Fruit fly (Drosophila melanogaster) whole organism, embryonic: ENCODE data around the gene mxc.

Experiments
- Abd-B ChIP-seq: fragments of 200-800 bp; sonication (Bioruptor generic); optimal IDR thresholded peaks from 2 replicates; lab custom pipeline; 2018; ENCODE audit warnings: missing biosample characterization, mild to moderate bottlenecking, missing genetic modification characterization, moderate library complexity
- CG11504 ChIP-seq: fragments of 200-800 bp; sonication (Bioruptor generic); optimal IDR thresholded peaks from 3 replicates; lab custom pipeline; 2019; ENCODE audit warnings: missing biosample characterization, mild to moderate bottlenecking, missing genetic modification characterization, moderate library complexity
- CG12219 ChIP-seq: fragments of 200-800 bp; sonication (Bioruptor generic); optimal IDR thresholded peaks from 3 replicates; lab custom pipeline; 2018; ENCODE audit warnings: missing biosample characterization, mild to moderate bottlenecking, missing genetic modification characterization
- CG12391 ChIP-seq: fragments of 200-800 bp; sonication (Bioruptor generic); optimal IDR thresholded peaks from 3 replicates; lab custom pipeline; 2018; ENCODE audit warnings: missing biosample characterization, mild to moderate bottlenecking, missing genetic modification characterization, moderate library complexity
- CG12659 ChIP-seq: fragments of 200-800 bp; sonication (Bioruptor generic); optimal IDR thresholded peaks from 3 replicates; lab custom pipeline; 2017; ENCODE audit warnings: mild to moderate bottlenecking, missing biosample characterization, missing genetic modification reagents, missing genetic modification characterization
- CG13296 ChIP-seq: fragments of 200-800 bp; sonication (Bioruptor generic); optimal IDR thresholded peaks from 3 replicates; lab custom pipeline; 2018; ENCODE audit warnings: missing biosample characterization, mild to moderate bottlenecking, missing genetic modification characterization
- CG16815 ChIP-seq: fragments of 200-800 bp; sonication (Bioruptor generic); optimal IDR thresholded peaks from 3 replicates; lab custom pipeline; 2017; ENCODE audit warnings: missing biosample characterization, mild to moderate bottlenecking, missing genetic modification characterization
- CG17612 ChIP-seq: fragments of 200-800 bp; sonication (Bioruptor generic); IDR thresholded peaks from 2 replicates; pipeline ENCODE4 v1.3.6; 2022; ENCODE audit warnings: missing biosample characterization, missing genetic modification characterization
- CG2116 ChIP-seq: fragments of 200-800 bp; sonication (Bioruptor generic); optimal IDR thresholded peaks from 3 replicates; lab custom pipeline; 2018; ENCODE audit warnings: missing biosample characterization, mild to moderate bottlenecking, missing genetic modification characterization
- CG2199 ChIP-seq: fragments of 200-800 bp; sonication (Bioruptor generic); IDR thresholded peaks from 3 replicates; pipeline ENCODE4 v1.3.6; 2022; ENCODE audit warnings: missing biosample characterization, missing genetic modification characterization
- CG31365 ChIP-seq: fragments of 200-800 bp; sonication (Bioruptor generic); optimal IDR thresholded peaks from 2 replicates; lab custom pipeline; 2018; ENCODE audit warnings: missing biosample characterization, mild to moderate bottlenecking, missing genetic modification characterization
- CG32772 ChIP-seq: fragments of 200-800 bp; sonication (Bioruptor generic); IDR thresholded peaks from 2 replicates; pipeline ENCODE4 v1.3.6; 2022; ENCODE audit warnings: missing biosample characterization, missing genetic modification characterization
- CG3726 ChIP-seq: fragments of 200-800 bp; sonication (Bioruptor generic); IDR thresholded peaks from 3 replicates; pipeline ENCODE4, ENCODE4 v1.3.6; 2022; ENCODE audit warnings: missing biosample characterization, missing genetic modification characterization
- CG3838 ChIP-seq: fragments of 200-800 bp; sonication (Bioruptor generic); optimal IDR thresholded peaks from 3 replicates; lab custom pipeline; 2016; ENCODE audit warnings: missing biosample characterization, missing genetic modification characterization
- CG4424 ChIP-seq: fragments of 200-800 bp; sonication (Bioruptor generic); optimal IDR thresholded peaks from 3 replicates; lab custom pipeline; 2016; ENCODE audit warnings: missing biosample characterization, missing genetic modification characterization
- CG6254 ChIP-seq: fragments of 200-800 bp; sonication (Bioruptor generic); optimal IDR thresholded peaks from 3 replicates; lab custom pipeline; 2017; ENCODE audit warnings: mild to moderate bottlenecking, missing biosample characterization, missing genetic modification reagents, missing genetic modification characterization
- CG6791 ChIP-seq: fragments of 200-800 bp; sonication (Bioruptor generic); IDR thresholded peaks from 3 replicates; pipeline ENCODE4 v1.3.6; 2022; ENCODE audit warnings: missing biosample characterization, missing genetic modification characterization; ENCODE audit not compliant: partially characterized antibody
- CG9876 ChIP-seq: fragments of 200-800 bp; sonication (Bioruptor generic); optimal IDR thresholded peaks from 2 replicates; lab custom pipeline; 2016; ENCODE audit warnings: missing biosample characterization, missing genetic modification characterization
- CG9932 ChIP-seq: fragments of 200-800 bp; sonication (Bioruptor generic); IDR thresholded peaks from 2 replicates; pipeline ENCODE4 v1.3.6; 2022; ENCODE audit warnings: missing biosample characterization, missing genetic modification characterization
- CkIIα-i1 ChIP-seq: fragments of 200-800 bp; sonication (Bioruptor generic); IDR thresholded peaks from 2 replicates; pipeline ENCODE4 v1.3.6; 2022; ENCODE audit warnings: missing biosample characterization, missing genetic modification characterization
- Dip3 ChIP-seq: fragments of 200-800 bp; sonication (Bioruptor generic); optimal IDR thresholded peaks from 3 replicates; lab custom pipeline; 2016; ENCODE audit warnings: missing biosample characterization, missing genetic modification characterization
- Ets65A ChIP-seq: fragments of 200-800 bp; sonication (Bioruptor generic); peaks from one replicate; lab custom pipeline; 2016; ENCODE audit warnings: missing biosample characterization, missing genetic modification characterization
- Fer3 ChIP-seq: fragments of 200-800 bp; sonication (Bioruptor generic); optimal IDR thresholded peaks from 2 replicates; lab custom pipeline; 2018; ENCODE audit warnings: missing biosample characterization, mild to moderate bottlenecking, missing genetic modification characterization, moderate library complexity
- H15 ChIP-seq: fragments of 200-800 bp; sonication (Bioruptor generic); IDR thresholded peaks from 3 replicates; pipeline ENCODE4 v1.3.6; 2022; ENCODE audit warnings: missing biosample characterization, missing genetic modification characterization
- Hmr ChIP-seq: fragments of 200-800 bp; sonication (Bioruptor generic); optimal IDR thresholded peaks from 3 replicates; lab custom pipeline; 2017; ENCODE audit warnings: mild to moderate bottlenecking, missing biosample characterization, missing genetic modification reagents, missing genetic modification characterization
- Hmx ChIP-seq: fragments of 200-800 bp; sonication (Bioruptor generic); optimal IDR thresholded peaks from 2 replicates; lab custom pipeline; 2016; ENCODE audit warnings: missing biosample characterization, missing genetic modification characterization
- Hr39 ChIP-seq: fragments of >200 bp; optimal IDR thresholded peaks from 2 replicates; lab custom pipeline; 2017
- Hr78 ChIP-seq, 2 experiments: fragments of 200-800 bp in 1 of 2; fragments of >200 bp in 1 of 2; sonication (Bioruptor generic) in 1 of 2; optimal IDR thresholded peaks; 2 replicates each; lab custom pipeline; 2017 to 2019; ENCODE audit warnings: missing biosample characterization in 2 of 2, missing genetic modification characterization in 2 of 2, mild to moderate bottlenecking in 1 of 2, moderate library complexity in 1 of 2
- Jarid2 ChIP-seq: fragments of 200-800 bp; sonication (Bioruptor generic); optimal IDR thresholded peaks from 3 replicates; lab custom pipeline; 2017; ENCODE audit warnings: mild to moderate bottlenecking, missing biosample characterization, missing genetic modification reagents, missing genetic modification characterization
- Kr ChIP-seq: fragments of 200-800 bp; sonication (Bioruptor generic); optimal IDR thresholded peaks from 2 replicates; lab custom pipeline; 2017; ENCODE audit warnings: missing biosample characterization, mild to moderate bottlenecking, missing genetic modification characterization
- Lpt ChIP-seq: fragments of >200 bp; optimal IDR thresholded peaks from 2 replicates; lab custom pipeline; 2018; ENCODE audit warnings: missing biosample characterization, missing genetic modification characterization
- Mad ChIP-seq: fragments of 200-800 bp; sonication (Bioruptor generic); optimal IDR thresholded peaks from 2 replicates; lab custom pipeline; 2016; ENCODE audit warnings: missing biosample characterization, missing genetic modification characterization
- Max ChIP-seq: fragments of 200-800 bp; sonication (Bioruptor generic); optimal IDR thresholded peaks from 2 replicates; lab custom pipeline; 2016; ENCODE audit warnings: missing biosample characterization, mild to moderate bottlenecking, missing genetic modification characterization
- Myb ChIP-seq: fragments of 200-800 bp; sonication (Bioruptor generic); optimal IDR thresholded peaks from 2 replicates; lab custom pipeline; 2016; ENCODE audit warnings: missing biosample characterization, missing genetic modification characterization
- NC2β ChIP-seq: fragments of 200-800 bp; sonication (Bioruptor generic); optimal IDR thresholded peaks from 2 replicates; lab custom pipeline; 2016; ENCODE audit warnings: missing biosample characterization, missing genetic modification characterization
- Optix ChIP-seq: fragments of 200-800 bp; sonication (Bioruptor generic); IDR thresholded peaks from 3 replicates; pipeline ENCODE4 v1.3.6; 2022; ENCODE audit warnings: missing biosample characterization, missing genetic modification characterization
- TFAM ChIP-seq: fragments of 200-800 bp; sonication (Bioruptor generic); optimal IDR thresholded peaks from 2 replicates; lab custom pipeline; 2017; ENCODE audit warnings: missing biosample characterization, missing genetic modification characterization, inconsistent platforms
- Xbp1 ChIP-seq: fragments of 200-800 bp; sonication (Bioruptor generic); optimal IDR thresholded peaks from 3 replicates; lab custom pipeline; 2016; ENCODE audit warnings: missing biosample characterization, mild to moderate bottlenecking, missing genetic modification characterization
- ab ChIP-seq: fragments of 200-800 bp; sonication (Bioruptor generic); optimal IDR thresholded peaks from 2 replicates; lab custom pipeline; 2016; ENCODE audit warnings: missing biosample characterization, missing genetic modification characterization
- btn ChIP-seq: fragments of 200-800 bp; sonication (Bioruptor generic); optimal IDR thresholded peaks from 2 replicates; lab custom pipeline; 2016; ENCODE audit warnings: missing biosample characterization, missing genetic modification characterization
- en ChIP-seq: fragments of 200-800 bp; sonication (Bioruptor generic); optimal IDR thresholded peaks from 2 replicates; lab custom pipeline; 2016; ENCODE audit warnings: missing biosample characterization, missing genetic modification characterization
- h ChIP-seq: fragments of >200 bp; optimal IDR thresholded peaks from 2 replicates; lab custom pipeline; 2017
- maf-S ChIP-seq: fragments of 200-800 bp; sonication (Bioruptor generic); optimal IDR thresholded peaks from 2 replicates; lab custom pipeline; 2016; ENCODE audit warnings: missing biosample characterization, missing genetic modification characterization
- pan ChIP-seq, 4 experiments: fragments of >200 bp in 3 of 4; fragments of 200-800 bp in 1 of 4; sonication (Bioruptor generic) in 1 of 4; optimal IDR thresholded peaks in 3 of 4; IDR thresholded peaks in 1 of 4; 2 replicates each; pipeline versions ENCODE4 v1.3.6 to Lab custom; 2017 to 2022; ENCODE audit warnings: missing biosample characterization in 2 of 4, missing genetic modification characterization in 2 of 4, mixed read lengths in 1 of 4
- pum ChIP-seq: fragments of 200-800 bp; sonication (Bioruptor generic); optimal IDR thresholded peaks from 2 replicates; lab custom pipeline; 2016; ENCODE audit warnings: missing biosample characterization, missing genetic modification characterization
- repo ChIP-seq: fragments of 200-800 bp; sonication (Bioruptor generic); optimal IDR thresholded peaks from 2 replicates; lab custom pipeline; 2016; ENCODE audit warnings: missing biosample characterization, missing genetic modification characterization
- shn ChIP-seq: fragments of 200-800 bp; sonication (Bioruptor generic); optimal IDR thresholded peaks from 3 replicates; lab custom pipeline; 2016; ENCODE audit warnings: missing biosample characterization, missing genetic modification characterization
- sqz ChIP-seq: fragments of 200-800 bp; sonication (Bioruptor generic); optimal IDR thresholded peaks from 3 replicates; lab custom pipeline; 2018; ENCODE audit warnings: missing biosample characterization, mild to moderate bottlenecking, missing genetic modification characterization
- ttk ChIP-seq: fragments of 200-800 bp; sonication (Bioruptor generic); IDR thresholded peaks from 2 replicates; pipeline ENCODE4 v2.1.2; 2022; ENCODE audit warnings: missing biosample characterization, missing genetic modification characterization
- usp ChIP-seq: fragments of >200 bp; optimal IDR thresholded peaks from 2 replicates; lab custom pipeline; 2017; ENCODE audit warnings: missing biosample characterization, missing genetic modification characterization

mxc gene

dm6 chrX:9201866-9202681 lies 41.2 kb downstream of the mxc start:
- TF ChIP-seq Dip3 (peak; percentile 57), CG9876 (GFP tag; lab: Kevin White, UChicago) (no peak), CG6254 (GFP tag; lab: Kevin White, UChicago) (no peak), CG32772 (GFP tag; lab: Robert Waterston, UW) (peak; percentile 65), Xbp1 (GFP tag; lab: Kevin White, UChicago) (peak; percentile 50), CG31365 (tag; lab: Kevin White, UChicago) (peak; percentile 32), Jarid2 (peak; percentile 47), maf-S (GFP tag; lab: Kevin White, UChicago) (peak; percentile 25), Fer3 (tag; lab: Kevin White, UChicago) (peak; percentile 87), CG3838 (no peak), en (GFP tag; lab: Kevin White, UChicago) (no peak), CG13296 (GFP tag; lab: Kevin White, UChicago) (peak; percentile 64), CG2116 (no peak), TFAM (GFP tag; lab: Kevin White, UChicago) (no peak), CG16815 (GFP tag; lab: Kevin White, UChicago) (peak; percentile 68), CG9932 (GFP tag; lab: Robert Waterston, UW) (peak; percentile 95), Hr39 (lab: Kevin White, UChicago) (no peak), usp (no peak), CG2199 (no peak), btn (GFP tag; lab: Kevin White, UChicago) (no peak), CG6791 (no peak), CG12391 (tag; lab: Kevin White, UChicago) (peak; percentile 76), CkIIα-i1 (GFP tag; lab: Robert Waterston, UW) (peak; percentile 54; the same call in 1 of the 2 replicates), H15 (GFP tag; lab: Robert Waterston, UW) (peak; percentile 70; the same call in 2 of the 3 replicates), Optix (GFP tag; lab: Robert Waterston, UW) (peak; percentile 45; the same call in 1 of the 3 replicates), Hr78 (GFP tag; optimal IDR thresholded peaks at IDR 0.05; lab: Kevin White, UChicago) (no peak), repo (GFP tag; lab: Kevin White, UChicago) (no peak), Myb (GFP tag; lab: Kevin White, UChicago) (peak; percentile 28), pan (optimal IDR thresholded peaks at IDR 0.05; lab: Kevin White, UChicago) (no peak), pan (GFP tag; optimal IDR thresholded peaks at IDR 0.05 in 1 of 2, IDR thresholded peaks at IDR 0.05 in 1 of 2) (peak in 1 of 2 experiments; percentile 78), Lpt (GFP tag; lab: Kevin White, UChicago) (no peak), CG3726 (GFP tag; lab: Robert Waterston, UW) (no peak), Ets65A (GFP tag; lab: Kevin White, UChicago) (no peak), sqz (GFP tag; lab: Kevin White, UChicago) (no peak), CG4424 (GFP tag; lab: Kevin White, UChicago) (peak; percentile 43), ab (GFP tag; lab: Kevin White, UChicago) (no peak), CG17612 (0 out of 2 replicates have a peak, but pooled peaks have one; percentile 49), h (lab: Kevin White, UChicago) (no peak), CG11504 (peak; percentile 64), Hmr (GFP tag; lab: Kevin White, UChicago) (peak; percentile 90), CG12659 (GFP tag; lab: Kevin White, UChicago) (peak; percentile 87), CG12219 (GFP tag; lab: Kevin White, UChicago) (peak; percentile 19), Max (no peak), shn (no peak), Kr (GFP tag; lab: Kevin White, UChicago) (no peak), NC2β (GFP tag; lab: Kevin White, UChicago) (no peak), Abd-B (peak; percentile 66), ttk (GFP tag; lab: Robert Waterston, UW) (peak; percentile 68), pum (GFP tag; lab: Kevin White, UChicago) (no peak), Mad (no peak), Hmx (no peak)
